Worm (Caenorhabditis elegans) whole organism, L1 larva: ENCODE data around the gene CC8.2.

Source experiments
- fkh-10 ChIP-seq: sonication (generic microtip); optimal IDR thresholded peaks from 2 replicates; lab custom pipeline; 2017; ENCODE audit warnings: missing biosample characterization, missing genetic modification reagents, missing genetic modification characterization
- lin-15B ChIP-seq: fragments of 150-350 bp; sonication (generic microtip); optimal IDR thresholded peaks from 3 replicates; lab custom pipeline; 2014; ENCODE audit warnings: missing biosample characterization, missing genetic modification characterization
- nhr-11 ChIP-seq: fragments of 150-350 bp; optimal IDR thresholded peaks from 2 replicates; lab custom pipeline; 2014; ENCODE audit warnings: missing biosample characterization, missing genetic modification characterization
- nhr-12 ChIP-seq: sonication (generic microtip); optimal IDR thresholded peaks from 2 replicates; lab custom pipeline; 2017; ENCODE audit warnings: missing biosample characterization, missing genetic modification characterization

DNA sequence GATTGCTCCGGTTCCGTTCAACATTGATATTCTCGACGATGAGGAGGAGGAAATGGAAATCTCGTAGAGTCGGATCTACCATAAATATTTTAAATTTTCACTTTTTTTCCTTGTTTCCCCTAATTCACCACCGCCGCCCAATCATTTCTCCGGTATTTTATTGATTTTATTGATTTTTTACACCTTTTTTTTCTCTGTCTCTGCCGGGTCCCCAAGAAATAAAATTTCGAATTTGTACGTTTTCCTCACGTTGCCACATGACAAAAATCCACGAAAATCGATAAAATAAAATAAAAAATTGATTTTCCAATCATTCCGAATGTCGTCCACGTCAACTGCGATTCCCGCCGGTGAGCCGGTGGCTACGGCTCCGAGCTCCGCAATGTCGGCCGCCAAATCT is 49.7 kb upstream of the CC8.2 start, which contains the start of gene Y37E11AL.2:
- TF ChIP-seq fkh-10 (no peak), nhr-11 (tag; lab: Kevin White, UChicago) (no peak), nhr-12 (tag; lab: Kevin White, UChicago) (no peak), lin-15B (no peak)
